5 fruit fly cellular contexts compared by ENCODE assay signal in the genomic region with DNA sequence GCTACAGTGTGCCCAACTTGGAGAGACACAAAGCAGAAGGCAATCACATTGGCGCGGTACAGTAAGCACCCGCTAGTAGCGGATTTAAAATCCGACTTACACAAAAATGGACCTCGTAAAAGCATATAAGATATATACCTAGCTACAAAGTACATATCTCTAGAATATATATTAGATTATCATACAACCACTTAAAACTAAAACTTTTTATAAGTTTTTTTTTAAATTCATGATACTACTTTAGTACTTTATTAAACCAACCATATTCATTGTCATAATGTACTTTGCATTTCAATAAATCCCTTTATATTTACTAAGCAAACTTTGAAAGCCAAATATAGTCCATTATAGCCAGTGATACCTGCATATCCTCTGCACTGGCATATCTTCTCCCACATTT.
TF ChIP-seq lines count a peak whose summit lies in the region.

No protein-coding gene starts in this region.

- TF ChIP-seq CTCF in whole organism, embryonic (GFP tag; optimal IDR thresholded peaks at IDR 0.05; lab: Kevin White, UChicago): no peak

TF ChIP-seq in whole organism, adult, 20 proteins besides CTCF, POLR2A, EP300 and RAD21 (continues in another document):
- TF ChIP-seq Mnt (GFP tag; optimal IDR thresholded peaks at IDR 0.05; lab: Kevin White, UChicago) (peak; percentile 9), CG1620 (GFP tag; optimal IDR thresholded peaks at IDR 0.05; lab: Kevin White, UChicago) (peak; percentile 3), cnc (optimal IDR thresholded peaks at IDR 0.05; lab: Kevin White, UChicago) (no peak), toe (GFP tag; optimal IDR thresholded peaks at IDR 0.05; lab: Kevin White, UChicago) (no peak), CG33017 (tag; optimal IDR thresholded peaks at IDR 0.05; lab: Kevin White, UChicago) (no peak), pad (GFP tag; optimal IDR thresholded peaks at IDR 0.05; lab: Kevin White, UChicago) (no peak), bab1 (GFP tag; optimal IDR thresholded peaks at IDR 0.05; lab: Kevin White, UChicago) (no peak), Crg-1 (GFP tag; optimal IDR thresholded peaks at IDR 0.05; lab: Kevin White, UChicago) (no peak), Clk (GFP tag; optimal IDR thresholded peaks at IDR 0.05; lab: Kevin White, UChicago) (no peak), CG7101 (tag; optimal IDR thresholded peaks at IDR 0.05; lab: Kevin White, UChicago) (peak; percentile 43), ovo (GFP tag; optimal IDR thresholded peaks at IDR 0.05; lab: Kevin White, UChicago) (no peak), CG11617 (GFP tag; optimal IDR thresholded peaks at IDR 0.05; lab: Kevin White, UChicago) (peak; percentile 43), cic (GFP tag; optimal IDR thresholded peaks at IDR 0.05; lab: Kevin White, UChicago) (no peak), tj (GFP tag; optimal IDR thresholded peaks at IDR 0.05; lab: Kevin White, UChicago) (no peak), kay (GFP tag; lab: Kevin White, UChicago; ENCODE audit: borderline replicate concordance) (no peak), CG12768 (GFP tag; optimal IDR thresholded peaks at IDR 0.05; lab: Kevin White, UChicago) (no peak), CG14711 (tag; optimal IDR thresholded peaks at IDR 0.05; lab: Kevin White, UChicago) (peak; percentile 50), CG7045 (GFP tag; optimal IDR thresholded peaks at IDR 0.05; lab: Kevin White, UChicago) (no peak)

TF ChIP-seq in whole organism, embryonic, 481 proteins besides CTCF, POLR2A, EP300 and RAD21 (continues in another document):
- TF ChIP-seq CG1603 (tag; optimal IDR thresholded peaks at IDR 0.05; lab: Kevin White, UChicago) (no peak), CG4730 (GFP tag; IDR thresholded peaks at IDR 0.05; lab: Robert Waterston, UW) (no peak), dmrt99B (tag; optimal IDR thresholded peaks at IDR 0.05; lab: Kevin White, UChicago) (peak; percentile 75), CG10274 (GFP tag; optimal IDR thresholded peaks at IDR 0.05; lab: Kevin White, UChicago) (no peak), CG14441 (GFP tag; IDR thresholded peaks at IDR 0.05; lab: Robert Waterston, UW) (0 out of 2 replicates have a peak, but pooled peaks have one; percentile 11), tgo (GFP tag; IDR thresholded peaks at IDR 0.05; lab: Robert Waterston, UW) (peak; percentile 45; the same call in 2 of the 3 replicates), CG6854 (GFP tag; optimal IDR thresholded peaks at IDR 0.05; lab: Kevin White, UChicago) (no peak), CG18011 (GFP tag; optimal IDR thresholded peaks at IDR 0.05; lab: Kevin White, UChicago) (no peak), unpg (GFP tag; optimal IDR thresholded peaks at IDR 0.05; lab: Kevin White, UChicago) (peak; percentile 47), ab (GFP tag; optimal IDR thresholded peaks at IDR 0.05; lab: Kevin White, UChicago) (no peak), ap (GFP tag; IDR thresholded peaks at IDR 0.05; lab: Robert Waterston, UW) (0 out of 2 replicates have a peak, but pooled peaks have one; percentile 2), CG1792 (GFP tag; optimal IDR thresholded peaks at IDR 0.05; lab: Kevin White, UChicago) (no peak), Abd-B (GFP tag; optimal IDR thresholded peaks at IDR 0.05; lab: Kevin White, UChicago) (peak; percentile 10), CG3065 (GFP tag; optimal IDR thresholded peaks at IDR 0.05; lab: Kevin White, UChicago) (no peak), tx (GFP tag; optimal IDR thresholded peaks at IDR 0.05; lab: Kevin White, UChicago) (no peak), br (optimal IDR thresholded peaks at IDR 0.05; lab: Kevin White, UChicago) (no peak), CG17385 (GFP tag; optimal IDR thresholded peaks at IDR 0.05; lab: Kevin White, UChicago) (peak; percentile 31)

TF ChIP-seq in whole organism, prepupa, 60 proteins besides CTCF, POLR2A, EP300 and RAD21 (continues in another document):
- peak; percentile 60 for TF ChIP-seq pdm3 (GFP tag; optimal IDR thresholded peaks at IDR 0.05; lab: Kevin White, UChicago)
- TF ChIP-seq CG6808 (GFP tag; optimal IDR thresholded peaks at IDR 0.05; lab: Kevin White, UChicago): peak; percentile 80
- peak; percentile 26 for TF ChIP-seq Ets21C (GFP tag; optimal IDR thresholded peaks at IDR 0.05; lab: Kevin White, UChicago)
- peak; percentile 73 for TF ChIP-seq CG11762 (GFP tag; optimal IDR thresholded peaks at IDR 0.05; lab: Kevin White, UChicago; ENCODE audit: insufficient read depth)
- peak; percentile 60 for TF ChIP-seq CG11902 (GFP tag; optimal IDR thresholded peaks at IDR 0.05; lab: Kevin White, UChicago)
- no peak for TF ChIP-seq vri (GFP tag; optimal IDR thresholded peaks at IDR 0.05; lab: Kevin White, UChicago)
- TF ChIP-seq salr (GFP tag; optimal IDR thresholded peaks at IDR 0.05; lab: Kevin White, UChicago): peak; percentile 3 to 78
- TF ChIP-seq Eip93F (GFP tag; optimal IDR thresholded peaks at IDR 0.05; lab: Kevin White, UChicago): peak; percentile 9
- peak; percentile 82 for TF ChIP-seq CG32006 (GFP tag; optimal IDR thresholded peaks at IDR 0.05; lab: Kevin White, UChicago)
- peak; percentile 57 for TF ChIP-seq CG15336 (GFP tag; IDR thresholded peaks at IDR 0.05; lab: Robert Waterston, UW)
- peak; percentile 53 for TF ChIP-seq Blimp-1 (GFP tag; optimal IDR thresholded peaks at IDR 0.05; lab: Kevin White, UChicago)
- no peak for TF ChIP-seq CG6163 (GFP tag; IDR thresholded peaks at IDR 0.05; lab: Robert Waterston, UW)
- TF ChIP-seq OdsH (GFP tag; optimal IDR thresholded peaks at IDR 0.05; lab: Kevin White, UChicago): peak; percentile 82
- TF ChIP-seq Lpt (GFP tag; optimal IDR thresholded peaks at IDR 0.05; lab: Kevin White, UChicago): peak; percentile 46
- peak; percentile 77 for TF ChIP-seq esn (GFP tag; optimal IDR thresholded peaks at IDR 0.05; lab: Kevin White, UChicago)
- peak; percentile 80 for TF ChIP-seq CG10631 (GFP tag; optimal IDR thresholded peaks at IDR 0.05; lab: Kevin White, UChicago)
- peak; percentile 62 for TF ChIP-seq Met (GFP tag; optimal IDR thresholded peaks at IDR 0.05; lab: Kevin White, UChicago)
- peak; percentile 47; the same call in 1 of the 2 replicates for TF ChIP-seq CG11294 (GFP tag; IDR thresholded peaks at IDR 0.05; lab: Robert Waterston, UW)

TF ChIP-seq in whole organism, pupa, 21 proteins besides CTCF, POLR2A, EP300 and RAD21:
- peak; percentile 55 for TF ChIP-seq CG13204 (GFP tag; optimal IDR thresholded peaks at IDR 0.05; lab: Kevin White, UChicago)
- TF ChIP-seq Pif1A (GFP tag; optimal IDR thresholded peaks at IDR 0.05; lab: Kevin White, UChicago): no peak
- peak; percentile 48 for TF ChIP-seq CG34367 (tag; optimal IDR thresholded peaks at IDR 0.05; lab: Kevin White, UChicago)
- no peak for TF ChIP-seq EcR (GFP tag; optimal IDR thresholded peaks at IDR 0.05; lab: Kevin White, UChicago)
- TF ChIP-seq CG15710 (tag; optimal IDR thresholded peaks at IDR 0.05; lab: Kevin White, UChicago): peak; percentile 78
- TF ChIP-seq D1 (tag; optimal IDR thresholded peaks at IDR 0.05; lab: Kevin White, UChicago): no peak
- no peak for TF ChIP-seq Ets98B (GFP tag; IDR thresholded peaks at IDR 0.05; lab: Robert Waterston, UW)
- TF ChIP-seq CG32121 (GFP tag; IDR thresholded peaks at IDR 0.05; lab: Robert Waterston, UW): no peak
- TF ChIP-seq CG14655 (GFP tag; optimal IDR thresholded peaks at IDR 0.05; lab: Kevin White, UChicago): peak; percentile 64
- peak; percentile 1 for TF ChIP-seq Pif1B (GFP tag; optimal IDR thresholded peaks at IDR 0.05; lab: Kevin White, UChicago)
- TF ChIP-seq fd96Ca (GFP tag; IDR thresholded peaks at IDR 0.05; lab: Robert Waterston, UW): no peak
- TF ChIP-seq CG17806 (tag; optimal IDR thresholded peaks at IDR 0.05; lab: Kevin White, UChicago): peak; percentile 69
- TF ChIP-seq Snoo (tag; optimal IDR thresholded peaks at IDR 0.05; lab: Kevin White, UChicago): peak; percentile 69
- peak; percentile 83 for TF ChIP-seq CG8159 (tag; optimal IDR thresholded peaks at IDR 0.05; lab: Kevin White, UChicago)
- TF ChIP-seq CG8301 (tag; optimal IDR thresholded peaks at IDR 0.05; lab: Kevin White, UChicago): peak; percentile 61
- peak; percentile 75 for TF ChIP-seq CG9948 (tag; optimal IDR thresholded peaks at IDR 0.05; lab: Kevin White, UChicago)
- TF ChIP-seq CG4496 (GFP tag; IDR thresholded peaks at IDR 0.05; lab: Robert Waterston, UW): no peak
- no peak for TF ChIP-seq gl (tag; optimal IDR thresholded peaks at IDR 0.05; lab: Kevin White, UChicago)
- no peak for TF ChIP-seq CG12605 (GFP tag; IDR thresholded peaks at IDR 0.05; lab: Robert Waterston, UW)
- TF ChIP-seq CG10348 (GFP tag; IDR thresholded peaks at IDR 0.05; lab: Robert Waterston, UW): no peak
- no peak for TF ChIP-seq rn (GFP tag; IDR thresholded peaks at IDR 0.05; lab: Robert Waterston, UW)

TF ChIP-seq in whole organism, wandering third instar larva, 38 proteins besides CTCF, POLR2A, EP300 and RAD21 (continues in another document):
- peak; percentile 43 for TF ChIP-seq OdsH (GFP tag; optimal IDR thresholded peaks at IDR 0.05; lab: Kevin White, UChicago)
- peak; percentile 30 for TF ChIP-seq ey (GFP tag; optimal IDR thresholded peaks at IDR 0.05; lab: Kevin White, UChicago)
- TF ChIP-seq CG9705 (GFP tag; optimal IDR thresholded peaks at IDR 0.05; lab: Kevin White, UChicago): peak; percentile 65
- no peak for TF ChIP-seq pan (optimal IDR thresholded peaks at IDR 0.05; lab: Kevin White, UChicago)
- TF ChIP-seq woc (GFP tag; optimal IDR thresholded peaks at IDR 0.05; lab: Kevin White, UChicago): peak; percentile 34
- no peak for TF ChIP-seq Mio (GFP tag; optimal IDR thresholded peaks at IDR 0.05; lab: Kevin White, UChicago)
- no peak for TF ChIP-seq Hr78 (GFP tag; optimal IDR thresholded peaks at IDR 0.05; lab: Kevin White, UChicago)
- TF ChIP-seq CrebA (GFP tag; optimal IDR thresholded peaks at IDR 0.05; lab: Kevin White, UChicago; ENCODE audit: borderline replicate concordance): no peak
- TF ChIP-seq Hnf4 (GFP tag; optimal IDR thresholded peaks at IDR 0.05; lab: Kevin White, UChicago): peak; percentile 28
- peak; percentile 66 for TF ChIP-seq rgr (GFP tag; optimal IDR thresholded peaks at IDR 0.05; lab: Kevin White, UChicago)
- no peak for TF ChIP-seq Vsx2 (GFP tag; optimal IDR thresholded peaks at IDR 0.05; lab: Kevin White, UChicago; ENCODE audit: partially characterized antibody)
- peak; percentile 65 for TF ChIP-seq dmrt93B (GFP tag; optimal IDR thresholded peaks at IDR 0.05; lab: Kevin White, UChicago)
- peak in 1 of 2 experiments; percentile 66 for TF ChIP-seq foxo (GFP tag; optimal IDR thresholded peaks at IDR 0.05; lab: Kevin White, UChicago)
- peak; percentile 21 for TF ChIP-seq fru (GFP tag; optimal IDR thresholded peaks at IDR 0.05; lab: Kevin White, UChicago)
- peak; percentile 76 for TF ChIP-seq Sp1 (GFP tag; optimal IDR thresholded peaks at IDR 0.05; lab: Kevin White, UChicago)
- no peak for TF ChIP-seq Myc (optimal IDR thresholded peaks at IDR 0.05; lab: Kevin White, UChicago)
- no peak for TF ChIP-seq jim (GFP tag; optimal IDR thresholded peaks at IDR 0.05; lab: Kevin White, UChicago)
- peak; percentile 76 for TF ChIP-seq h (GFP tag; optimal IDR thresholded peaks at IDR 0.05; lab: Kevin White, UChicago)
- peak; percentile 81 for TF ChIP-seq HLH106 (tag; optimal IDR thresholded peaks at IDR 0.05; lab: Kevin White, UChicago)
- TF ChIP-seq psq (GFP tag; optimal IDR thresholded peaks at IDR 0.05; lab: Kevin White, UChicago): peak; percentile 78
- no peak for TF ChIP-seq brk (GFP tag; optimal IDR thresholded peaks at IDR 0.05; lab: Kevin White, UChicago)
